Fruit fly (Drosophila melanogaster): ENCODE data around the gene CG4161.

CG4161 gene

DNA sequence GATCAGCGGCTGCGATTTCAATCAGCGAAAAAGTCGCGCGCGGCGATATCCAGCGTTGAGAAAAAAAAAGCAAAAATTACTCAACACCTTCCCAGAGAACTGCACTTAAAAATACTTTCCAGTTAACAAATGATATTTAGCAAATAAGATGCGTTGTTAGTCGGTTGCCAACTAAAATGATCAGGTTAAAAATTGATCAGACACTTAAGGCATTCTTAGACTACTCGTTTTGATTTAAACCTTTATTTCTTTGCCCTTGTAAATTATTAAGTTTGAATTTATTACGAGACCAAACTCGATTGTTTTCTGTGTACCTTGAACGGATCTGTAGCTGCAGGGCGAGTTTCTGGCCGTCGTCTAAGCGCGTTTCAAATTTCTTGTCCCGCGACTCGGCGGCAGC, 32.8 kb downstream of the CG4161 start (continued):
- TF ChIP-seq Bgb (GFP tag; IDR thresholded peaks at IDR 0.05; ENCODE audit: partially characterized antibody) (no peak), CG10209 (GFP tag; optimal IDR thresholded peaks at IDR 0.05) (no peak), fd96Cb (tag; optimal IDR thresholded peaks at IDR 0.05) (no peak), CG18476 (GFP tag; optimal IDR thresholded peaks at IDR 0.05) (no peak), Sry-β (GFP tag; optimal IDR thresholded peaks at IDR 0.05) (no peak), aop (GFP tag; IDR thresholded peaks at IDR 0.05) (no peak), CG8290 (GFP tag; optimal IDR thresholded peaks at IDR 0.05) (no peak), CG8290 (tag; optimal IDR thresholded peaks at IDR 0.05) (no peak), sens (GFP tag) (peak; percentile 87), rib (GFP tag; IDR thresholded peaks at IDR 0.05) (no peak), tup (GFP tag; optimal IDR thresholded peaks at IDR 0.05) (no peak), CG7271 (tag; optimal IDR thresholded peaks at IDR 0.05) (no peak), CG11247 (GFP tag; IDR thresholded peaks at IDR 0.05) (no peak), CG17186 (GFP tag; optimal IDR thresholded peaks at IDR 0.05) (no peak), NK7.1 (GFP tag; optimal IDR thresholded peaks at IDR 0.05) (no peak), dmrt11E (tag; optimal IDR thresholded peaks at IDR 0.05) (peak; percentile 46), CG15514 (GFP tag; optimal IDR thresholded peaks at IDR 0.05) (no peak), CG5953 (GFP tag; IDR thresholded peaks at IDR 0.05) (no peak), Lim3 (GFP tag; IDR thresholded peaks at IDR 0.05) (no peak), Sox102F (GFP tag; optimal IDR thresholded peaks at IDR 0.05) (no peak), CG11504 (tag; optimal IDR thresholded peaks at IDR 0.05) (peak; percentile 1), CG17328 (GFP tag; IDR thresholded peaks at IDR 0.05) (no peak), CG12071 (GFP tag; optimal IDR thresholded peaks at IDR 0.05) (no peak), CG18262 (tag; optimal IDR thresholded peaks at IDR 0.05) (peak; percentile 29), amos (GFP tag; IDR thresholded peaks at IDR 0.05; ENCODE audit: partially characterized antibody) (no peak), CG11695 (GFP tag; IDR thresholded peaks at IDR 0.05) (no peak), CG32772 (GFP tag; IDR thresholded peaks at IDR 0.05) (no peak), seq (GFP tag; IDR thresholded peaks at IDR 0.05) (no peak), fd102C (GFP tag; optimal IDR thresholded peaks at IDR 0.05) (peak; percentile 41), CG15696 (tag; optimal IDR thresholded peaks at IDR 0.05) (peak; percentile 15), CG10321 (GFP tag; IDR thresholded peaks at IDR 0.05) (no peak), grn (GFP tag; optimal IDR thresholded peaks at IDR 0.05) (no peak), pita (GFP tag; optimal IDR thresholded peaks at IDR 0.05) (no peak), Drgx (GFP tag; IDR thresholded peaks at IDR 0.05) (peak; percentile 72), CG11560 (tag; IDR thresholded peaks at IDR 0.05) (no peak), btn (GFP tag; optimal IDR thresholded peaks at IDR 0.05) (no peak), h (optimal IDR thresholded peaks at IDR 0.05) (no peak), HHEX (GFP tag; optimal IDR thresholded peaks at IDR 0.05) (no peak)

dm6 chr2L:15468776-15469175, 35.7 kb downstream of the CG4161 start:
- TF ChIP-seq h (optimal IDR thresholded peaks at IDR 0.05) = no peak
- TF ChIP-seq sens (GFP tag) = peak; percentile 69
- no peak for TF ChIP-seq CG12071 (GFP tag; optimal IDR thresholded peaks at IDR 0.05)
- peak; percentile 69 for TF ChIP-seq Drgx (GFP tag; IDR thresholded peaks at IDR 0.05)
- TF ChIP-seq gce (GFP tag; IDR thresholded peaks at IDR 0.05) = no peak
- TF ChIP-seq dimm (GFP tag; IDR thresholded peaks at IDR 0.05) = no peak

dm6 chr2L:15470514-15471134, 37.5 kb downstream of the CG4161 start:
- TF ChIP-seq Med (GFP tag) (no peak), sens (GFP tag) (peak; percentile 58), CG4424 (GFP tag; optimal IDR thresholded peaks at IDR 0.05) (no peak), CG2199 (GFP tag; IDR thresholded peaks at IDR 0.05) (0 out of 3 replicates have a peak, but pooled peaks have one; percentile 60), Deaf1 (tag; optimal IDR thresholded peaks at IDR 0.05) (peak; percentile 54), emc (GFP tag; optimal IDR thresholded peaks at IDR 0.05) (no peak), CG10979 (tag; optimal IDR thresholded peaks at IDR 0.05) (no peak), odd (GFP tag; optimal IDR thresholded peaks at IDR 0.05) (no peak), zen (tag; optimal IDR thresholded peaks at IDR 0.05) (peak; percentile 4), gcm2 (GFP tag; optimal IDR thresholded peaks at IDR 0.05) (no peak), HLH4C (GFP tag; IDR thresholded peaks at IDR 0.05; ENCODE audit: partially characterized antibody) (no peak), ind (GFP tag; optimal IDR thresholded peaks at IDR 0.05) (no peak), CG15696 (tag; optimal IDR thresholded peaks at IDR 0.05) (no peak)
